Fruit fly (Drosophila melanogaster): ENCODE data around the gene CG1636.

The CG1636 gene

dm6 chrX:8273291-8273690, at the start of gene CG1636:
Gene CG1636 (plus strand): TSS chrX:8273412.
- TF ChIP-seq Hr96 (GFP tag; optimal IDR thresholded peaks at IDR 0.05) (no peak), ovo (GFP tag; optimal IDR thresholded peaks at IDR 0.05) (no peak), bab1 (GFP tag; optimal IDR thresholded peaks at IDR 0.05) (no peak), CG7045 (GFP tag; optimal IDR thresholded peaks at IDR 0.05) (no peak), CG7101 (tag; optimal IDR thresholded peaks at IDR 0.05) (no peak), CG14711 (tag; optimal IDR thresholded peaks at IDR 0.05) (no peak), CG11617 (GFP tag; optimal IDR thresholded peaks at IDR 0.05) (no peak), tj (GFP tag; optimal IDR thresholded peaks at IDR 0.05) (no peak), Mnt (GFP tag; optimal IDR thresholded peaks at IDR 0.05) (no peak), Crg-1 (GFP tag; optimal IDR thresholded peaks at IDR 0.05) (no peak), kay (GFP tag; ENCODE audit: borderline replicate concordance) (no peak), CG5204 (GFP tag; optimal IDR thresholded peaks at IDR 0.05) (no peak), Clk (GFP tag; optimal IDR thresholded peaks at IDR 0.05) (no peak), cnc (optimal IDR thresholded peaks at IDR 0.05) (no peak), pad (GFP tag; optimal IDR thresholded peaks at IDR 0.05) (no peak), toe (GFP tag; optimal IDR thresholded peaks at IDR 0.05) (no peak), cic (GFP tag; optimal IDR thresholded peaks at IDR 0.05) (no peak), CG33017 (tag; optimal IDR thresholded peaks at IDR 0.05) (no peak)

- TF ChIP-seq Clk (GFP tag; optimal IDR thresholded peaks at IDR 0.05), result no peak
- no peak for TF ChIP-seq CG1620 (GFP tag; optimal IDR thresholded peaks at IDR 0.05)
- TF ChIP-seq CG33017 (tag; optimal IDR thresholded peaks at IDR 0.05), result no peak
Measured at dm6 chrX:8227942-8228341, 45.3 kb upstream of the CG1636 start.

DNA sequence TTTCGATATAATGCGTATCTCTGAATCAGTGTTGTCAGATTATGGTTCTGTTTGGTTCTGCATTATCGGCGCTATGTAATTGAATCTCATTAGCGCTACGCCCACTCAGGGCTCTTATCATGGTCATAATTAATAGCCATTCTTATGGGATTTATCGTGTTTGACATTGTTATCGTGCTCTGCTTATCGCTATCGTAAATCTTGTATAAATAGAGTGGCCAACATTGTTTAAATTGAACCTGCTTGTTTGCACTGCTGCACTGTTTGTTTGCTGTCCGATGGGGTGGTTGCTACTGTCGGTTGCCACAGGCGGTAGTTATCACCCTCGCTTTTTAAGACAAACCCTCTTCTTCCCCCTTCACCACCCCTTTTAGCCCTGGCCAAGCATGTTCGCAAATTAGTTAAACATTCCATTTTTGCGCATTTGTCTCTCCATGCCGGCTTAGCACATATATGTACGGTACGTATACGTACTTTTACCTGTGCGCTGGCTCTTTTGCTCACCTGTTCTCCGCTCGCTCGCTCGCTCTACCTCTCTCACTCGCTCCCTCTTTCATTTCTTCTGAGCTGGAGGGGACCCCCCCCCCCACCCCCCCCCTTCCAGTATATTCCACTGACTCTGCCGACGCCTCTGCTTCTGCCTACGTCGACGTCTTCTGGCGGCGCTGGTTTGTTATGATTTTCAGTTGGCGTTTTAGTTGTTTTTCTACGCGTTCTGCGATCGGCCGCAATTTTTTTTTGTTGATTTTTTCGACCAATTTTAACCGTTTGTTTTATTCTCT, 43.1 kb upstream of the CG1636 start:
- TF ChIP-seq CG33017 (tag; optimal IDR thresholded peaks at IDR 0.05) (no peak), cnc (optimal IDR thresholded peaks at IDR 0.05) (no peak), CG11617 (GFP tag; optimal IDR thresholded peaks at IDR 0.05) (peak; percentile 2), ovo (GFP tag; optimal IDR thresholded peaks at IDR 0.05) (peak; percentile 17), CG12768 (GFP tag; optimal IDR thresholded peaks at IDR 0.05) (peak; percentile 16), toe (GFP tag; optimal IDR thresholded peaks at IDR 0.05) (no peak), CG7101 (tag; optimal IDR thresholded peaks at IDR 0.05) (peak; percentile 31), Clk (GFP tag; optimal IDR thresholded peaks at IDR 0.05) (no peak), CG5204 (GFP tag; optimal IDR thresholded peaks at IDR 0.05) (no peak), cic (GFP tag; optimal IDR thresholded peaks at IDR 0.05) (peak; percentile 7), bab1 (GFP tag; optimal IDR thresholded peaks at IDR 0.05) (peak; percentile 14), Crg-1 (GFP tag; optimal IDR thresholded peaks at IDR 0.05) (peak; percentile 62), Hr96 (GFP tag; optimal IDR thresholded peaks at IDR 0.05) (peak; percentile 27), tj (GFP tag; optimal IDR thresholded peaks at IDR 0.05) (peak; percentile 83), kay (GFP tag; ENCODE audit: borderline replicate concordance) (no peak), pad (GFP tag; optimal IDR thresholded peaks at IDR 0.05) (peak; percentile 83), Mnt (GFP tag; optimal IDR thresholded peaks at IDR 0.05) (no peak), CG1620 (GFP tag; optimal IDR thresholded peaks at IDR 0.05) (peak; percentile 11), CG7045 (GFP tag; optimal IDR thresholded peaks at IDR 0.05) (no peak), CG14711 (tag; optimal IDR thresholded peaks at IDR 0.05) (no peak)

- no peak for TF ChIP-seq CG7045 (GFP tag; optimal IDR thresholded peaks at IDR 0.05)
- TF ChIP-seq CG1620 (GFP tag; optimal IDR thresholded peaks at IDR 0.05), result no peak
- TF ChIP-seq cnc (optimal IDR thresholded peaks at IDR 0.05), result no peak
- peak; percentile 16 for TF ChIP-seq bab1 (GFP tag; optimal IDR thresholded peaks at IDR 0.05)
- peak; percentile 50 for TF ChIP-seq CG11617 (GFP tag; optimal IDR thresholded peaks at IDR 0.05)
- TF ChIP-seq CG12768 (GFP tag; optimal IDR thresholded peaks at IDR 0.05), result no peak
- TF ChIP-seq toe (GFP tag; optimal IDR thresholded peaks at IDR 0.05), result no peak
- peak; percentile 19 for TF ChIP-seq CG7101 (tag; optimal IDR thresholded peaks at IDR 0.05)
- TF ChIP-seq ovo (GFP tag; optimal IDR thresholded peaks at IDR 0.05), result no peak
- TF ChIP-seq tj (GFP tag; optimal IDR thresholded peaks at IDR 0.05), result peak; percentile 91
- no peak for TF ChIP-seq Crg-1 (GFP tag; optimal IDR thresholded peaks at IDR 0.05)
Measured at dm6 chrX:8231241-8232028, 41.8 kb upstream of the CG1636 start.

DNA sequence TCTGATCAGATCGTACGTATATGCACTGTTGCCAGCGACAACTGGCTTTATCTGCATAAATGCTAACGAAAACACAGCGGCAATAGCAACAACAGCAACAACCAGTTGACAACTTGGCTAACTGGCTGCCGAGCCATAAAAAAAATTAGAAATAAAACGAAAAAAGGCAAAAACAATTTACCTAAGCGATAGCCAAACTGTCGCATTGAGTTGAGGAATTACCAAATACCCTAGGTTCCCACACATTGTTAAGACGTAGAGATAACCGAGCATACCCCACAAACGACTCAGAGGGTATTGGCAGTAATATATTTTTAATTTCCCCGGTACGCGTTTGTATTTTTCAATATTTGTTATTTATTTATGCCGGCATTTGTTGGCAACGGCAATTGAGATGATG, 40.0 kb upstream of the CG1636 start:
- TF ChIP-seq pad (GFP tag; optimal IDR thresholded peaks at IDR 0.05) (peak; percentile 26), CG14711 (tag; optimal IDR thresholded peaks at IDR 0.05) (peak; percentile 29), CG5204 (GFP tag; optimal IDR thresholded peaks at IDR 0.05) (peak; percentile 33), cic (GFP tag; optimal IDR thresholded peaks at IDR 0.05) (peak; percentile 49), CG11617 (GFP tag; optimal IDR thresholded peaks at IDR 0.05) (peak; percentile 9), kay (GFP tag; ENCODE audit: borderline replicate concordance) (peak; percentile 86), Hr96 (GFP tag; optimal IDR thresholded peaks at IDR 0.05) (no peak), toe (GFP tag; optimal IDR thresholded peaks at IDR 0.05) (peak; percentile 2), ovo (GFP tag; optimal IDR thresholded peaks at IDR 0.05) (no peak), CG1620 (GFP tag; optimal IDR thresholded peaks at IDR 0.05) (no peak), Clk (GFP tag; optimal IDR thresholded peaks at IDR 0.05) (peak; percentile 5), bab1 (GFP tag; optimal IDR thresholded peaks at IDR 0.05) (no peak), Crg-1 (GFP tag; optimal IDR thresholded peaks at IDR 0.05) (no peak), cnc (optimal IDR thresholded peaks at IDR 0.05) (no peak), CG12768 (GFP tag; optimal IDR thresholded peaks at IDR 0.05) (no peak), tj (GFP tag; optimal IDR thresholded peaks at IDR 0.05) (no peak), CG33017 (tag; optimal IDR thresholded peaks at IDR 0.05) (peak; percentile 14), CG7045 (GFP tag; optimal IDR thresholded peaks at IDR 0.05) (peak; percentile 48), CG7101 (tag; optimal IDR thresholded peaks at IDR 0.05) (peak; percentile 52), Mnt (GFP tag; optimal IDR thresholded peaks at IDR 0.05) (peak; percentile 32)
